Worm (Caenorhabditis elegans) whole organism, midembryonic: ENCODE measurements around the gene tsp-3.

Experiments
- T22C8.4 ChIP-seq: fragments of 200-800 bp; sonication (Bioruptor generic); IDR thresholded peaks from 2 replicates; pipeline ENCODE4 v1.3.6; 2022; ENCODE audit warnings: missing genetic modification characterization, missing compliant biosample characterization
- cog-1 ChIP-seq: sonication (generic microtip); optimal IDR thresholded peaks from 2 replicates; lab custom pipeline; 2016; ENCODE audit warnings: missing genetic modification characterization, missing compliant biosample characterization
- flt-1 ChIP-seq: fragments of 200-800 bp; sonication (Bioruptor generic); IDR thresholded peaks from 2 replicates; pipeline ENCODE4 v1.3.6; 2022; ENCODE audit warnings: missing genetic modification characterization, missing compliant biosample characterization
- klf-2 ChIP-seq: fragments of 200-800 bp; sonication (Bioruptor generic); conservative IDR thresholded peaks from 2 replicates; pipeline ENCODE4 v1.3.6; 2022; ENCODE audit warnings: missing genetic modification reagents, missing genetic modification characterization, missing compliant biosample characterization
- med-1 ChIP-seq: sonication (generic microtip); optimal IDR thresholded peaks from 2 replicates; lab custom pipeline; 2017; ENCODE audit warnings: missing genetic modification characterization, mild to moderate bottlenecking, missing compliant biosample characterization, antibody characterized with exemption, missing genetic modification reagents; ENCODE audit not compliant: insufficient read depth
- ref-1 ChIP-seq: fragments of 200-800 bp; sonication (Bioruptor generic); conservative IDR thresholded peaks from 2 replicates; pipeline ENCODE4 v1.3.6; 2022; ENCODE audit warnings: missing genetic modification reagents, missing genetic modification characterization, missing compliant biosample characterization
- tab-1 ChIP-seq: fragments of 200-800 bp; sonication (Bioruptor generic); IDR thresholded peaks from 2 replicates; pipeline ENCODE4 v1.3.6; 2022; ENCODE audit warnings: missing genetic modification characterization, missing compliant biosample characterization
- ztf-23 ChIP-seq: fragments of 200-800 bp; sonication (Bioruptor generic); IDR thresholded peaks from 2 replicates; pipeline ENCODE4 v1.3.6; 2022; ENCODE audit warnings: missing genetic modification reagents, missing genetic modification characterization, missing compliant biosample characterization
- ztf-29 ChIP-seq: fragments of 200-800 bp; sonication (Bioruptor generic); IDR thresholded peaks from 2 replicates; pipeline ENCODE4 v1.3.6; 2022; ENCODE audit warnings: missing genetic modification reagents, missing genetic modification characterization, missing compliant biosample characterization

The tsp-3 gene

ce11 chrIII:13212366-13212765, at the start of gene tsp-3:
TSS of gene tsp-3 (plus strand) at chrIII:13212666.
- no peak for TF ChIP-seq flt-1 (GFP tag; lab: Robert Waterston, UW)

ce11 chrIII:13164902-13165301, 47.6 kb upstream of the tsp-3 start:
- TF ChIP-seq klf-2 (GFP tag; lab: Robert Waterston, UW), result no peak
- TF ChIP-seq ztf-23 (GFP tag; lab: Robert Waterston, UW), result no peak
- no peak for TF ChIP-seq cog-1 (tag; lab: Kevin White, UChicago)
- no peak for TF ChIP-seq ref-1 (GFP tag; lab: Robert Waterston, UW)
- no peak for TF ChIP-seq ztf-29 (GFP tag; lab: Robert Waterston, UW)
- no peak for TF ChIP-seq T22C8.4
- no peak for TF ChIP-seq med-1

DNA sequence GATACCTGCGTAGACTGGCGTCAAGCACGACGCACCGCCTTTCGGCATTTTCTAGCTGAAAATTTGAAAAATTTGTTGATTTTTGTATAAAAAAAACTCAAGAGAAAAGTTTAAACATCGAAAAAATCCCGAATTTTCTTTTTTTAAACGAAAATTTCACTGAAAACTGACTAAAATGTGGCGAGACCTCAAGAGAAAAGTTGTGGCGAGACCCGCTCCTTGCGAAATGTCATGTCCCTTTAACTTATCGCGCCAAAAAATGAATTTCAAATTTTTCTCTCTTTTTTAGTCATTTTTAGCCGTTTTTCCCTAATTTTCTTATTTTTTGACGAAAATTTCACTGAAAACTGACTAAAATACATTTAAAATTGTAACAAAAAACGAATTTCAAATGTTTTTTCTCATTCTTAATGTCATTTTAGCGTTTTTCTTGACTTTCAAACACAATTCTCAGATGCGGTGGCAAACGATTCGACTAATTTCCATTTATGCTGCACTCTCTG, 43.0 kb upstream of the tsp-3 start, which contains the start of the genes snpc-1.2 and Y39E4B.5:
TSS of gene snpc-1.2 (minus strand) at position 78 of the 503 bp plus-strand sequence.
TSS of gene Y39E4B.5 (plus strand) at position 453 of the 503 bp plus-strand sequence.
- TF ChIP-seq T22C8.4, result no peak
- no peak for TF ChIP-seq cog-1 (tag; lab: Kevin White, UChicago)
- TF ChIP-seq med-1, result no peak
- no peak for TF ChIP-seq ref-1 (GFP tag; lab: Robert Waterston, UW)
- no peak for TF ChIP-seq tab-1 (GFP tag; lab: Robert Waterston, UW)
- no peak for TF ChIP-seq flt-1 (GFP tag; lab: Robert Waterston, UW)
- TF ChIP-seq klf-2 (GFP tag; lab: Robert Waterston, UW), result no peak
- no peak for TF ChIP-seq ztf-23 (GFP tag; lab: Robert Waterston, UW)
- TF ChIP-seq ztf-29 (GFP tag; lab: Robert Waterston, UW), result no peak

- TF ChIP-seq flt-1 (GFP tag; lab: Robert Waterston, UW) (no peak), med-1 (no peak), klf-2 (GFP tag; lab: Robert Waterston, UW) (no peak), ztf-23 (GFP tag; lab: Robert Waterston, UW) (no peak), ref-1 (GFP tag; lab: Robert Waterston, UW) (no peak), tab-1 (GFP tag; lab: Robert Waterston, UW) (no peak), cog-1 (tag; lab: Kevin White, UChicago) (no peak), T22C8.4 (no peak), ztf-29 (GFP tag; lab: Robert Waterston, UW) (no peak)
Observed at ce11 chrIII:13173687-13174086, 38.8 kb upstream of the tsp-3 start.

ce11 chrIII:13176876-13177275, 35.6 kb upstream of the tsp-3 start:
- no peak for TF ChIP-seq T22C8.4
- TF ChIP-seq ref-1 (GFP tag; lab: Robert Waterston, UW), result no peak
- TF ChIP-seq flt-1 (GFP tag; lab: Robert Waterston, UW), result no peak
- no peak for TF ChIP-seq tab-1 (GFP tag; lab: Robert Waterston, UW)
- no peak for TF ChIP-seq cog-1 (tag; lab: Kevin White, UChicago)
- TF ChIP-seq ztf-23 (GFP tag; lab: Robert Waterston, UW), result no peak
- TF ChIP-seq ztf-29 (GFP tag; lab: Robert Waterston, UW), result no peak
- TF ChIP-seq med-1, result no peak
- no peak for TF ChIP-seq klf-2 (GFP tag; lab: Robert Waterston, UW)

- TF ChIP-seq T22C8.4 (no peak), cog-1 (tag; lab: Kevin White, UChicago) (peak; percentile 63), ref-1 (GFP tag; lab: Robert Waterston, UW) (no peak), ztf-23 (GFP tag; lab: Robert Waterston, UW) (no peak), med-1 (no peak), flt-1 (GFP tag; lab: Robert Waterston, UW) (no peak), ztf-29 (GFP tag; lab: Robert Waterston, UW) (peak; percentile 74), tab-1 (GFP tag; lab: Robert Waterston, UW) (no peak), klf-2 (GFP tag; lab: Robert Waterston, UW) (no peak)
Observed at ce11 chrIII:13182003-13182402, 30.5 kb upstream of the tsp-3 start.

DNA sequence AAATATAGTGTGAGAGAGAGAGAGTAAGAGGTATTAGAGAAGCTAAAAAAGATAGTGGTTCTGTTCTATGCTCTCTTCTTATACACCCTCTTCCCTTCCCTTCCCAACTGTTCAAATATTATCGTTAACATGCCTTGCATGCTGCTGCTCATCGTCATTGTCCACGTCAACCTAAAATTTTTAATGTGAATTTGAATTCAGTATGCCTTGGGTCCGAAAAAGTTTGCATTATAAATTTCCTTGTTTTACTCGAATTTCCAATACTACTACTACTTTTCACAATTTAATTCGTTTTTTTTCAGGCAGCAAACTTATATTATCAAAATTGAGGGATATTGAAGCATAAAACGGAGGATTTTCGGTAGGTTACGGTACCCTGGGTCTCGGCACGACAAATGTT, 25.4 kb upstream of the tsp-3 start, which contains the start of gene gly-5:
TSS of gene gly-5 (plus strand) at position 301 of the 400 bp plus-strand sequence.
- TF ChIP-seq T22C8.4 (no peak), tab-1 (GFP tag; lab: Robert Waterston, UW) (no peak), klf-2 (GFP tag; lab: Robert Waterston, UW) (no peak), flt-1 (GFP tag; lab: Robert Waterston, UW) (no peak), ztf-23 (GFP tag; lab: Robert Waterston, UW) (no peak), med-1 (no peak), cog-1 (tag; lab: Kevin White, UChicago) (no peak), ztf-29 (GFP tag; lab: Robert Waterston, UW) (no peak), ref-1 (GFP tag; lab: Robert Waterston, UW) (no peak)

DNA sequence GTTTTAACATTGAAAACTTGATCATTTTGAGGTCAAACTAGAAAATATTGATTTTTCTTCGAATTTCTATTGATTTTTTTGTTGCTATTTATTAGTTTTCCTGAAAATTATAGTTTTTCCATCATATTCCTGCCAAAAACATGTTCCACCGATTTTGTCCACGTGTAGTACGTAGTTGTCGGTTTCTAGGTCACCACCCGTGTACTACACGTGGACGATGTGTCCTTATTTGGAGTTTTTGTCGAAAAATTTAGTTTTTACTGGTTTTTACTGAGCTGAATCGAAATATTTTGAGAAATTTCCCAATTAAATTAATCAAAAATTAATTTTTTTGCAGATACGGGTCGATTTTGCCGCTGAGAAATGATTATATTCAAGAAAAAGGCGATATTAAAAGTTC, 24.7 kb upstream of the tsp-3 start:
- 0 out of 2 replicates have a peak, but pooled peaks have one; percentile 47 for TF ChIP-seq ztf-23 (GFP tag; lab: Robert Waterston, UW)
- no peak for TF ChIP-seq T22C8.4
- TF ChIP-seq cog-1 (tag; lab: Kevin White, UChicago), result peak; percentile 33

DNA sequence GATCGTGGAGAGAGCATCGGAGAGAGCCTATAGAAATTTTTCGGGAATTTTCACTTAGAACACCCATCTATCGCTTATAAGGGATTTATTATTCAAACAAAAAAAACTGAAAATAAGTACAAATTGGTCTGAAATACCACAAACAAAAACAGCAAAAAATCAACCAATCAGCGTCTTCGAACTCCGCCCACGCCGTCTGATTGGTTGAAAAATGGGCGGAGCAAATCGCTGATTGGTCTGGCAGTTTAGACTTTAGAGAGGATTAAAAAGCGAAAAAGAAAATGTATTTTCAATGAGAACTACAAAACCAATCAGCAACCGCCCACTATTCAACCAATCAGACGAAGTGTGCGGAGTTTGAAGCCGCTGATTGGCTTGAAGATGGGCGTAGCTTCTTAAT, 11.4 kb upstream of the tsp-3 start:
- TF ChIP-seq flt-1 (GFP tag; lab: Robert Waterston, UW) (no peak), ztf-23 (GFP tag; lab: Robert Waterston, UW) (no peak), tab-1 (GFP tag; lab: Robert Waterston, UW) (no peak), ref-1 (GFP tag; lab: Robert Waterston, UW) (no peak), T22C8.4 (no peak), klf-2 (GFP tag; lab: Robert Waterston, UW) (no peak), cog-1 (tag; lab: Kevin White, UChicago) (no peak), ztf-29 (GFP tag; lab: Robert Waterston, UW) (no peak), med-1 (no peak)

ce11 chrIII:13201901-13202300, 10.6 kb upstream of the tsp-3 start:
- TF ChIP-seq cog-1 (tag; lab: Kevin White, UChicago) (no peak), flt-1 (GFP tag; lab: Robert Waterston, UW) (no peak), T22C8.4 (no peak), ztf-23 (GFP tag; lab: Robert Waterston, UW) (no peak), ztf-29 (GFP tag; lab: Robert Waterston, UW) (no peak), ref-1 (GFP tag; lab: Robert Waterston, UW) (no peak), med-1 (no peak), tab-1 (GFP tag; lab: Robert Waterston, UW) (no peak), klf-2 (GFP tag; lab: Robert Waterston, UW) (no peak)
